Fruit fly (Drosophila melanogaster): ENCODE measurements around the gene CG33061.

CG33061 gene

dm6 chr3L:16357187-16357728 lies 27.7 kb downstream of the CG33061 start:
- TF ChIP-seq toe (GFP tag; optimal IDR thresholded peaks at IDR 0.05): no peak
- no peak for TF ChIP-seq Clk (GFP tag; optimal IDR thresholded peaks at IDR 0.05)
- TF ChIP-seq CG14711 (tag; optimal IDR thresholded peaks at IDR 0.05): no peak
- no peak for TF ChIP-seq kay (GFP tag; ENCODE audit: borderline replicate concordance)
- no peak for TF ChIP-seq cic (GFP tag; optimal IDR thresholded peaks at IDR 0.05)
- no peak for TF ChIP-seq pad (GFP tag; optimal IDR thresholded peaks at IDR 0.05)
- TF ChIP-seq CG7101 (tag; optimal IDR thresholded peaks at IDR 0.05): no peak
- no peak for TF ChIP-seq CG7045 (GFP tag; optimal IDR thresholded peaks at IDR 0.05)

dm6 chr3L:16357860-16358259 lies 28.3 kb downstream of the CG33061 start:
- TF ChIP-seq Clk (GFP tag; optimal IDR thresholded peaks at IDR 0.05) (no peak), Crg-1 (GFP tag; optimal IDR thresholded peaks at IDR 0.05) (no peak), CG7101 (tag; optimal IDR thresholded peaks at IDR 0.05) (no peak), cnc (optimal IDR thresholded peaks at IDR 0.05) (no peak), CG1620 (GFP tag; optimal IDR thresholded peaks at IDR 0.05) (no peak), Hr96 (GFP tag; optimal IDR thresholded peaks at IDR 0.05) (no peak), CG12768 (GFP tag; optimal IDR thresholded peaks at IDR 0.05) (no peak), CG7045 (GFP tag; optimal IDR thresholded peaks at IDR 0.05) (no peak), kay (GFP tag; ENCODE audit: borderline replicate concordance) (no peak), CG11617 (GFP tag; optimal IDR thresholded peaks at IDR 0.05) (no peak), CG5204 (GFP tag; optimal IDR thresholded peaks at IDR 0.05) (no peak), ovo (GFP tag; optimal IDR thresholded peaks at IDR 0.05) (no peak), pad (GFP tag; optimal IDR thresholded peaks at IDR 0.05) (no peak), tj (GFP tag; optimal IDR thresholded peaks at IDR 0.05) (no peak)

dm6 chr3L:16359219-16359748 lies 29.7 kb downstream of the CG33061 start, which contains the start of gene ringer:
Gene ringer, minus strand, starts transcription at chr3L:16359428.
- TF ChIP-seq CG33017 (tag; optimal IDR thresholded peaks at IDR 0.05): peak; percentile 43
- no peak for TF ChIP-seq Hr96 (GFP tag; optimal IDR thresholded peaks at IDR 0.05)

- TF ChIP-seq kay (GFP tag; ENCODE audit: borderline replicate concordance) (peak; percentile 92), Mnt (GFP tag; optimal IDR thresholded peaks at IDR 0.05) (no peak), CG12768 (GFP tag; optimal IDR thresholded peaks at IDR 0.05) (peak; percentile 39), cnc (optimal IDR thresholded peaks at IDR 0.05) (no peak), bab1 (GFP tag; optimal IDR thresholded peaks at IDR 0.05) (no peak)
Measured at dm6 chr3L:16359795-16360194, 30.2 kb downstream of the CG33061 start.

- TF ChIP-seq cic (GFP tag; optimal IDR thresholded peaks at IDR 0.05) (no peak), cnc (optimal IDR thresholded peaks at IDR 0.05) (no peak), Clk (GFP tag; optimal IDR thresholded peaks at IDR 0.05) (no peak), CG7101 (tag; optimal IDR thresholded peaks at IDR 0.05) (no peak), CG1620 (GFP tag; optimal IDR thresholded peaks at IDR 0.05) (no peak), CG7045 (GFP tag; optimal IDR thresholded peaks at IDR 0.05) (no peak), CG12768 (GFP tag; optimal IDR thresholded peaks at IDR 0.05) (no peak), ovo (GFP tag; optimal IDR thresholded peaks at IDR 0.05) (no peak), CG5204 (GFP tag; optimal IDR thresholded peaks at IDR 0.05) (no peak), Hr96 (GFP tag; optimal IDR thresholded peaks at IDR 0.05) (no peak), kay (GFP tag; ENCODE audit: borderline replicate concordance) (no peak)
Measured at dm6 chr3L:16361200-16361815, 31.7 kb downstream of the CG33061 start.

- TF ChIP-seq ovo (GFP tag; optimal IDR thresholded peaks at IDR 0.05): no peak
Measured at dm6 chr3L:16362119-16362653, 32.6 kb downstream of the CG33061 start, which contains the start of gene Cpr72Ea. Gene Cpr72Ea, plus strand, starts transcription at chr3L:16362603.

- TF ChIP-seq CG7101 (tag; optimal IDR thresholded peaks at IDR 0.05) (no peak), kay (GFP tag; ENCODE audit: borderline replicate concordance) (no peak), CG12768 (GFP tag; optimal IDR thresholded peaks at IDR 0.05) (no peak), Crg-1 (GFP tag; optimal IDR thresholded peaks at IDR 0.05) (no peak), bab1 (GFP tag; optimal IDR thresholded peaks at IDR 0.05) (no peak), CG11617 (GFP tag; optimal IDR thresholded peaks at IDR 0.05) (no peak), cic (GFP tag; optimal IDR thresholded peaks at IDR 0.05) (no peak), CG7045 (GFP tag; optimal IDR thresholded peaks at IDR 0.05) (no peak), toe (GFP tag; optimal IDR thresholded peaks at IDR 0.05) (no peak), Clk (GFP tag; optimal IDR thresholded peaks at IDR 0.05) (no peak), CG33017 (tag; optimal IDR thresholded peaks at IDR 0.05) (no peak), ovo (GFP tag; optimal IDR thresholded peaks at IDR 0.05) (no peak), cnc (optimal IDR thresholded peaks at IDR 0.05) (no peak)
Measured at dm6 chr3L:16364182-16364581, 34.6 kb downstream of the CG33061 start.

Measured in whole organism, adult.